Worm (Caenorhabditis elegans) whole organism, midembryonic: ENCODE results near the gene str-262.

ENCODE experiments used
- T22C8.4 ChIP-seq: fragments of 200-800 bp; sonication (Bioruptor generic); IDR thresholded peaks from 2 replicates; pipeline ENCODE4 v1.3.6; 2022; ENCODE audit warnings: missing genetic modification characterization, missing compliant biosample characterization
- cog-1 ChIP-seq: sonication (generic microtip); optimal IDR thresholded peaks from 2 replicates; lab custom pipeline; 2016; ENCODE audit warnings: missing genetic modification characterization, missing compliant biosample characterization
- flt-1 ChIP-seq: fragments of 200-800 bp; sonication (Bioruptor generic); IDR thresholded peaks from 2 replicates; pipeline ENCODE4 v1.3.6; 2022; ENCODE audit warnings: missing genetic modification characterization, missing compliant biosample characterization
- klf-2 ChIP-seq: fragments of 200-800 bp; sonication (Bioruptor generic); conservative IDR thresholded peaks from 2 replicates; pipeline ENCODE4 v1.3.6; 2022; ENCODE audit warnings: missing genetic modification reagents, missing genetic modification characterization, missing compliant biosample characterization
- med-1 ChIP-seq: sonication (generic microtip); optimal IDR thresholded peaks from 2 replicates; lab custom pipeline; 2017; ENCODE audit warnings: missing genetic modification characterization, mild to moderate bottlenecking, missing compliant biosample characterization, antibody characterized with exemption, missing genetic modification reagents; ENCODE audit not compliant: insufficient read depth
- ref-1 ChIP-seq: fragments of 200-800 bp; sonication (Bioruptor generic); conservative IDR thresholded peaks from 2 replicates; pipeline ENCODE4 v1.3.6; 2022; ENCODE audit warnings: missing genetic modification reagents, missing genetic modification characterization, missing compliant biosample characterization
- tab-1 ChIP-seq: fragments of 200-800 bp; sonication (Bioruptor generic); IDR thresholded peaks from 2 replicates; pipeline ENCODE4 v1.3.6; 2022; ENCODE audit warnings: missing genetic modification characterization, missing compliant biosample characterization
- ztf-23 ChIP-seq: fragments of 200-800 bp; sonication (Bioruptor generic); IDR thresholded peaks from 2 replicates; pipeline ENCODE4 v1.3.6; 2022; ENCODE audit warnings: missing genetic modification reagents, missing genetic modification characterization, missing compliant biosample characterization
- ztf-29 ChIP-seq: fragments of 200-800 bp; sonication (Bioruptor generic); IDR thresholded peaks from 2 replicates; pipeline ENCODE4 v1.3.6; 2022; ENCODE audit warnings: missing genetic modification reagents, missing genetic modification characterization, missing compliant biosample characterization

The str-262 gene

ce11 chrV:752679-753333 lies at the start of gene str-262, which contains the start of gene srp-1:
TSS of gene str-262 (minus strand) at chrV:752779.
TSS of gene srp-1 (plus strand) at chrV:753283.
- no peak for TF ChIP-seq ztf-29 (GFP tag; lab: Robert Waterston, UW)
- no peak for TF ChIP-seq ztf-23 (GFP tag; lab: Robert Waterston, UW)
- TF ChIP-seq ref-1 (GFP tag; lab: Robert Waterston, UW), result no peak
- TF ChIP-seq T22C8.4, result no peak
- no peak for TF ChIP-seq flt-1 (GFP tag; lab: Robert Waterston, UW)
- no peak for TF ChIP-seq klf-2 (GFP tag; lab: Robert Waterston, UW)
- TF ChIP-seq tab-1 (GFP tag; lab: Robert Waterston, UW), result no peak
- TF ChIP-seq med-1 (GFP tag; lab: Kevin White, UChicago), result no peak
- no peak for TF ChIP-seq cog-1

DNA sequence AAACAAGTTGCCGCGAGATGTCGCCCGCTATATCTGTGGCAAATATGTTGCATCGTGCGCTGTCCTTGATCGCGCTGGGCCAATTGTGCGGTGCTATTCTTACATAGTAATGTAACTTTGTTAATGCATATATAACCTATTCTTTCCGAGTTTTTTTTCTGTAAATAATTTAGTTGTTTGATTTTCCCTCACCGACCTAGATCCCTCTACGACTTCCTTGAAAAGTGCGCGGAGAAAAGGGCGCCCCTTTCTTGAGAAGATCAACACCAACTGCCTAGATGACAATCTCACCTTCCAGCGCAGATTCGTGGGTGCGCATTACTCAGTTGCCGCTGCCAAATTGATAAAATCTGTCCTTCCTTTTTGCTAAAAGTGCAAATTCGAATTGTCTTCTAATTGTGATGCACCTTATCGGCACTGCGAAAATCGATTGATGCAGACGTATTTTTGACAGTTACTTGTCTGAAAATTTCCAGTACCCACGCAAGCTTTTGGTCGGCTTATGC lies 49.0 kb upstream of the str-262 start:
- no peak for TF ChIP-seq T22C8.4
- no peak for TF ChIP-seq ztf-29 (GFP tag; lab: Robert Waterston, UW)
- TF ChIP-seq tab-1 (GFP tag; lab: Robert Waterston, UW), result no peak
- TF ChIP-seq ztf-23 (GFP tag; lab: Robert Waterston, UW), result no peak
- no peak for TF ChIP-seq cog-1
- no peak for TF ChIP-seq klf-2 (GFP tag; lab: Robert Waterston, UW)
- TF ChIP-seq flt-1 (GFP tag; lab: Robert Waterston, UW), result no peak
- no peak for TF ChIP-seq med-1 (GFP tag; lab: Kevin White, UChicago)
- TF ChIP-seq ref-1 (GFP tag; lab: Robert Waterston, UW), result no peak

ce11 chrV:800271-800670 lies 47.7 kb upstream of the str-262 start:
- TF ChIP-seq cog-1, result no peak

DNA sequence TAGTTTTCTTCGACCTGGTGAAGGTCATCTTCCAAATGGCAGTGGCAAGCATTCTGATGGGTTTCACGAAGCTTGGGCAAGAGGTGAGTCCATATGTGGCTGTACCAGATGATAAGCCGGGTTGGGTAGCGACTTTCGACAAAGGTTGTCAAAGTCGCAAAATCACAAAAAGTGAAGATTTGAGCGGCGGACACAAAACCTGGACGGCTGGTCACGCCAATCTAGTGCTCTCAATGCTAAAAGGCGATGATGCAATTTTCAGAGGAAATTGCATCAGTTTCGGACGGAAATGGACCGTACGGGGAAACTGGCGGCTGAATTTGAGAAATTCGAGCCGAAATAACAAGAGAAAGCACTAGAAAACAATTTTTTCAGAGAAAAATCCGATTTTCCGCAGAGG lies 44.7 kb upstream of the str-262 start:
- TF ChIP-seq med-1 (GFP tag; lab: Kevin White, UChicago) (no peak), ztf-23 (GFP tag; lab: Robert Waterston, UW) (no peak), ztf-29 (GFP tag; lab: Robert Waterston, UW) (no peak), klf-2 (GFP tag; lab: Robert Waterston, UW) (no peak), flt-1 (GFP tag; lab: Robert Waterston, UW) (no peak), cog-1 (no peak), tab-1 (GFP tag; lab: Robert Waterston, UW) (no peak), ref-1 (GFP tag; lab: Robert Waterston, UW) (no peak)

ce11 chrV:794092-794491 lies 41.5 kb upstream of the str-262 start:
- TF ChIP-seq flt-1 (GFP tag; lab: Robert Waterston, UW), result no peak
- TF ChIP-seq ztf-29 (GFP tag; lab: Robert Waterston, UW), result no peak
- TF ChIP-seq ref-1 (GFP tag; lab: Robert Waterston, UW), result no peak
- no peak for TF ChIP-seq tab-1 (GFP tag; lab: Robert Waterston, UW)
- no peak for TF ChIP-seq ztf-23 (GFP tag; lab: Robert Waterston, UW)
- no peak for TF ChIP-seq T22C8.4
- no peak for TF ChIP-seq klf-2 (GFP tag; lab: Robert Waterston, UW)
- TF ChIP-seq med-1 (GFP tag; lab: Kevin White, UChicago), result no peak
- no peak for TF ChIP-seq cog-1

DNA sequence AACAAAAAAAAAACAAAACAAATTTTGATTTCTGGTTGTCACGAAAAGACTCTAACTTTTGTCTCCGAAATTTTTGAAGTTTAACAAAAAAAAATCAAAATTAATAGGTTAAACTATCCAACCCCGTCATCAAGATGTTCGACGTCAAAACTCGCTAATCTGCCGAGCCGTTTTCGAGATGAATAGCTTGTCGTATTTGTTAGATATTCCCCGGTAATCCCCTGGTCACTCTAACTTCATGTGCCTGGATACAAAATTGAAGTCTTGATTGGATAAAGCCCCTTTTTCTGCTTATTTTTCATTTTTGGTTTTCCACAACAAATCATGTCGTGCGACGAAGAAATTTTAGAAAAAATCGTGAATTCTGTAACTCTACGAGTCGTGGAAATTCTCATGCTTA lies 29.9 kb upstream of the str-262 start, which contains the start of gene srab-16:
Gene srab-16 (plus strand): TSS at position 301 of the 400 bp plus-strand sequence.
- no peak for TF ChIP-seq ztf-29 (GFP tag; lab: Robert Waterston, UW)
- no peak for TF ChIP-seq ref-1 (GFP tag; lab: Robert Waterston, UW)
- no peak for TF ChIP-seq T22C8.4
- no peak for TF ChIP-seq flt-1 (GFP tag; lab: Robert Waterston, UW)
- TF ChIP-seq ztf-23 (GFP tag; lab: Robert Waterston, UW), result no peak
- no peak for TF ChIP-seq cog-1
- no peak for TF ChIP-seq klf-2 (GFP tag; lab: Robert Waterston, UW)

DNA sequence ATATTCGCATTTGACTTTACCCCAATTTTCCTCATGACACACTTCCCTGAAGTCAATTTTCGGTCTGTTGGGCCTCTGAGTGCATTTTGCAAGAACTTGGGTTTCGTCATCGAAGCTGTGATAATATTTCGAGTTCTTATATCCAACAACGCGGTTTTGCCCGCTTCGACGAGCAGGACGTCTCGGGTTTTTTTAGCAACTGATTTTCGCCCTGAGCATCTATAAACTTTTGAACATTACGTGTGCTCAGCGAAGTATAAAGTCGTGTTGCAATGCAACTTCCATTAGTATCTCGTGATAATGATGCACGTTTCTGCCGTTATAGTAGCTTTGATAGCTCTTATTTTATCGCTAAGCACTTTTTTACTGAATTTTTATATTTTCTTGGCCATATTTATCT lies 27.4 kb upstream of the str-262 start, which contains the start of gene srbc-60:
Gene srbc-60 (plus strand): TSS at position 301 of the 400 bp plus-strand sequence.
- TF ChIP-seq klf-2 (GFP tag; lab: Robert Waterston, UW) (no peak), ztf-29 (GFP tag; lab: Robert Waterston, UW) (no peak), med-1 (GFP tag; lab: Kevin White, UChicago) (no peak), ref-1 (GFP tag; lab: Robert Waterston, UW) (no peak), ztf-23 (GFP tag; lab: Robert Waterston, UW) (no peak), flt-1 (GFP tag; lab: Robert Waterston, UW) (no peak), tab-1 (GFP tag; lab: Robert Waterston, UW) (no peak), T22C8.4 (no peak), cog-1 (no peak)

ce11 chrV:778339-778738 lies 25.8 kb upstream of the str-262 start, which contains the start of gene srbc-59:
TSS of gene srbc-59 (plus strand) at chrV:778639.
- TF ChIP-seq cog-1, result no peak
- TF ChIP-seq ztf-23 (GFP tag; lab: Robert Waterston, UW), result no peak
- TF ChIP-seq klf-2 (GFP tag; lab: Robert Waterston, UW), result no peak
- TF ChIP-seq med-1 (GFP tag; lab: Kevin White, UChicago), result no peak
- TF ChIP-seq T22C8.4, result no peak
- no peak for TF ChIP-seq ztf-29 (GFP tag; lab: Robert Waterston, UW)
- TF ChIP-seq ref-1 (GFP tag; lab: Robert Waterston, UW), result no peak

DNA sequence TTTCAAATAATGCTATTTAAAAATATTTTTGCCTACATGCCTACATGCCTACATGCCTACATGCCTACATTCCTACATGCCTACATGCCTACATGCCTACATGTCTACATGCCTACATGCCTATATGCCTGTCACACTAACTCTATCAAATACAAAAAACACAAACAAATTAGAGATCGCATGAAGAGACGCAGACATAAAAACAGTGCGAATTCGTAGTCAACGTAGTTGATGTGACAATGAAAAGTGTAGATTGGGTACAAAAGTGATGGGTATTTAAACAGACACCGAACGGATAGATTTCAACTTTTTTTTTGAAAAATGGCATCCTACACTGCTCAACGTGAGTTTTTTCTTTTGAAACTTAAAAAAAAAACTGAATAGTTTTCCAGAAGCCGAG lies 24.7 kb upstream of the str-262 start, which contains the start of gene R09E12.9:
Gene R09E12.9 (plus strand): TSS at position 316 of the 400 bp plus-strand sequence.
- TF ChIP-seq T22C8.4 (no peak), cog-1 (no peak), tab-1 (GFP tag; lab: Robert Waterston, UW) (no peak), ztf-23 (GFP tag; lab: Robert Waterston, UW) (no peak), ztf-29 (GFP tag; lab: Robert Waterston, UW) (no peak), ref-1 (GFP tag; lab: Robert Waterston, UW) (no peak), flt-1 (GFP tag; lab: Robert Waterston, UW) (no peak), klf-2 (GFP tag; lab: Robert Waterston, UW) (no peak), med-1 (GFP tag; lab: Kevin White, UChicago) (no peak)
